Fruit fly (Drosophila melanogaster) whole organism, pupa: ENCODE results near the gene put.

ENCODE experiments used
- CG10348 ChIP-seq: fragments of 200-800 bp; sonication (Bioruptor generic); IDR thresholded peaks from 2 replicates; pipeline ENCODE4 v1.3.6; 2022; ENCODE audit warnings: missing biosample characterization, missing genetic modification characterization
- CG13204 ChIP-seq: fragments of 200-800 bp; sonication (Bioruptor generic); optimal IDR thresholded peaks from 2 replicates; lab custom pipeline; 2018; ENCODE audit warnings: missing biosample characterization, mild to moderate bottlenecking, missing genetic modification characterization, moderate library complexity
- CG14655 ChIP-seq: fragments of 200-800 bp; sonication (Bioruptor generic); optimal IDR thresholded peaks from 3 replicates; lab custom pipeline; 2017; ENCODE audit warnings: mild to moderate bottlenecking, missing biosample characterization, missing genetic modification reagents, missing genetic modification characterization
- CG32121 ChIP-seq: fragments of 200-800 bp; sonication (Bioruptor generic); IDR thresholded peaks from 2 replicates; pipeline ENCODE4 v1.3.6; 2022; ENCODE audit warnings: missing biosample characterization, missing genetic modification characterization
- CG4496 ChIP-seq: fragments of 200-800 bp; sonication (Bioruptor generic); IDR thresholded peaks from 3 replicates; pipeline ENCODE4 v1.3.6; 2022; ENCODE audit warnings: missing biosample characterization, missing genetic modification characterization
- CG8159 ChIP-seq: fragments of 200-800 bp; sonication (Bioruptor generic); optimal IDR thresholded peaks from 3 replicates; lab custom pipeline; 2018; ENCODE audit warnings: missing biosample characterization, mild to moderate bottlenecking, missing genetic modification characterization, moderate library complexity
- CG8301 ChIP-seq: fragments of 200-800 bp; sonication (Bioruptor generic); optimal IDR thresholded peaks from 2 replicates; lab custom pipeline; 2018; ENCODE audit warnings: missing biosample characterization, mild to moderate bottlenecking, missing genetic modification characterization
- D1 ChIP-seq: fragments of 200-800 bp; sonication (Bioruptor generic); optimal IDR thresholded peaks from 2 replicates; lab custom pipeline; 2018; ENCODE audit warnings: missing biosample characterization, mild to moderate bottlenecking, missing genetic modification characterization, moderate library complexity
- EcR ChIP-seq: fragments of 200-800 bp; sonication (Bioruptor generic); optimal IDR thresholded peaks from 3 replicates; lab custom pipeline; 2019; ENCODE audit warnings: missing biosample characterization, missing genetic modification characterization, mild to moderate bottlenecking, moderate library complexity, missing genetic modification reagents
- Pif1A ChIP-seq: fragments of 200-800 bp; sonication (Bioruptor generic); optimal IDR thresholded peaks from 3 replicates; lab custom pipeline; 2016; ENCODE audit warnings: missing biosample characterization, missing genetic modification characterization
- Pif1B ChIP-seq: fragments of 200-800 bp; sonication (Bioruptor generic); optimal IDR thresholded peaks from 3 replicates; lab custom pipeline; 2016; ENCODE audit warnings: missing biosample characterization, missing genetic modification characterization
- fd96Ca ChIP-seq: fragments of 200-800 bp; sonication (Bioruptor generic); IDR thresholded peaks from 3 replicates; pipeline ENCODE4 v1.3.6; 2022; ENCODE audit warnings: missing biosample characterization, missing genetic modification characterization
- gl ChIP-seq: fragments of 200-800 bp; sonication (Bioruptor generic); optimal IDR thresholded peaks from 2 replicates; lab custom pipeline; 2018; ENCODE audit warnings: missing biosample characterization, mild to moderate bottlenecking, missing genetic modification characterization
- rn ChIP-seq: fragments of 200-800 bp; sonication (Bioruptor generic); IDR thresholded peaks from 2 replicates; pipeline ENCODE4 v1.3.6; 2022; ENCODE audit warnings: missing biosample characterization, missing genetic modification characterization

DNA sequence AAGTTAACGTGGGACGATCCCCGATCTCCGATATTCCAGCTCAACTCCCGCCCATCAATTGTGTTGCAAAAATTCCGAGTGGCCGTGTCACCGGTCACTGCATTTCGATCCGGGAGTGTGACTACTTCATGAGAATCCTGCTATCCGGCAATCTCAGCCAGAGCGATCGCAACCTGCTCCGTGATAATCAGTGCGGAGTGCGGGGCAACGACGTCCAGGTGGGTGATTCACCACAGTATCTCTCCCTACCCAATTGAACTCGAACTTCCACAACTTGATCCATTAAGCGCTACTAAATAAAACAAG, 32.1 kb upstream of the put start:
- no peak for TF ChIP-seq fd96Ca (GFP tag; lab: Robert Waterston, UW)
- TF ChIP-seq CG8301, result no peak
- TF ChIP-seq Pif1B (GFP tag; lab: Kevin White, UChicago), result no peak
- TF ChIP-seq CG32121 (GFP tag; lab: Robert Waterston, UW), result no peak
- no peak for TF ChIP-seq CG4496 (GFP tag; lab: Robert Waterston, UW)
- TF ChIP-seq CG14655 (GFP tag; lab: Kevin White, UChicago), result no peak
- TF ChIP-seq CG8159 (tag; lab: Kevin White, UChicago), result no peak
- no peak for TF ChIP-seq CG13204 (GFP tag; lab: Kevin White, UChicago)
- no peak for TF ChIP-seq EcR (GFP tag; lab: Kevin White, UChicago)
- TF ChIP-seq rn (GFP tag; lab: Robert Waterston, UW), result no peak
- no peak for TF ChIP-seq gl (tag; lab: Kevin White, UChicago)
- no peak for TF ChIP-seq D1
- TF ChIP-seq Pif1A (GFP tag; lab: Kevin White, UChicago), result no peak
- no peak for TF ChIP-seq CG10348 (GFP tag; lab: Robert Waterston, UW)
